Fruit fly (Drosophila melanogaster) whole organism, pupa: ENCODE measurements around the gene ATPsyndelta.

ENCODE experiments used
- CG13204 ChIP-seq: fragments of 200-800 bp; sonication (Bioruptor generic); optimal IDR thresholded peaks from 2 replicates; lab custom pipeline; 2018; ENCODE audit warnings: missing biosample characterization, mild to moderate bottlenecking, missing genetic modification characterization, moderate library complexity
- CG17806 ChIP-seq: fragments of 200-800 bp; sonication (Bioruptor generic); optimal IDR thresholded peaks from 2 replicates; lab custom pipeline; 2018; ENCODE audit warnings: missing biosample characterization, mild to moderate bottlenecking, missing genetic modification characterization, moderate library complexity
- CG32121 ChIP-seq: fragments of 200-800 bp; sonication (Bioruptor generic); IDR thresholded peaks from 2 replicates; pipeline ENCODE4 v1.3.6; 2022; ENCODE audit warnings: missing biosample characterization, missing genetic modification characterization
- CG8159 ChIP-seq: fragments of 200-800 bp; sonication (Bioruptor generic); optimal IDR thresholded peaks from 3 replicates; lab custom pipeline; 2018; ENCODE audit warnings: missing biosample characterization, mild to moderate bottlenecking, missing genetic modification characterization, moderate library complexity
- Ets98B ChIP-seq: fragments of 200-800 bp; sonication (Bioruptor generic); IDR thresholded peaks from 2 replicates; pipeline ENCODE4 v1.3.6; 2022; ENCODE audit warnings: missing biosample characterization, missing genetic modification characterization
- Pif1A ChIP-seq: fragments of 200-800 bp; sonication (Bioruptor generic); optimal IDR thresholded peaks from 3 replicates; lab custom pipeline; 2016; ENCODE audit warnings: missing biosample characterization, missing genetic modification characterization
- Pif1B ChIP-seq: fragments of 200-800 bp; sonication (Bioruptor generic); optimal IDR thresholded peaks from 3 replicates; lab custom pipeline; 2016; ENCODE audit warnings: missing biosample characterization, missing genetic modification characterization
- Snoo ChIP-seq: fragments of 200-800 bp; sonication (Bioruptor generic); optimal IDR thresholded peaks from 3 replicates; lab custom pipeline; 2017; ENCODE audit warnings: missing biosample characterization, mild to moderate bottlenecking, missing genetic modification characterization, inconsistent platforms

DNA sequence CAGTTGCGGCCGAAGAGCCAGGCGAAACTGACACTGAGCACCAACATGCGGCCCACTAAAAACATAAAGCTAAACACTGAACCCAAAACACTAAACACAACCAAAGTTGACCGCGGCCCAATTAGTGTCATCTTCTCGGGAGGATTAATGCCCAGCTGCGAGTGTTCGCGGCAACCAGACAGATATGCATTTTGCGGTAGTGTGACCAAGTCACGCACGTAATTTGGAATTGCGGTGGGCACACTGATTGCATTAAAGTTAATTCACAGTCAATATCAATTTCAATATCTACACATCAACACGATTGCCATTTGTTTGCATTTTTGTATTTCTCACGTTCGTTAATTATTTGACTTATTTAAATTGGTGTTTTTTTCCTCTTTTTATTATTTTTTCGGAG, 43.5 kb downstream of the ATPsyndelta start:
- TF ChIP-seq CG13204 (GFP tag; lab: Kevin White, UChicago) (no peak), Snoo (tag; lab: Kevin White, UChicago) (no peak), Ets98B (GFP tag; lab: Robert Waterston, UW) (no peak), CG8159 (no peak), Pif1B (no peak), CG32121 (no peak), CG17806 (tag; lab: Kevin White, UChicago) (no peak), Pif1A (GFP tag; lab: Kevin White, UChicago) (no peak)
